Worm (Caenorhabditis elegans) whole organism, midembryonic: Measurements from ENCODE around the gene Y39F10A.6.

Experiments
- T22C8.4 ChIP-seq: fragments of 200-800 bp; sonication (Bioruptor generic); IDR thresholded peaks from 2 replicates; pipeline ENCODE4 v1.3.6; 2022; ENCODE audit warnings: missing genetic modification characterization, missing compliant biosample characterization
- cog-1 ChIP-seq: sonication (generic microtip); optimal IDR thresholded peaks from 2 replicates; lab custom pipeline; 2016; ENCODE audit warnings: missing genetic modification characterization, missing compliant biosample characterization
- flt-1 ChIP-seq: fragments of 200-800 bp; sonication (Bioruptor generic); IDR thresholded peaks from 2 replicates; pipeline ENCODE4 v1.3.6; 2022; ENCODE audit warnings: missing genetic modification characterization, missing compliant biosample characterization
- klf-2 ChIP-seq: fragments of 200-800 bp; sonication (Bioruptor generic); conservative IDR thresholded peaks from 2 replicates; pipeline ENCODE4 v1.3.6; 2022; ENCODE audit warnings: missing genetic modification reagents, missing genetic modification characterization, missing compliant biosample characterization
- med-1 ChIP-seq: sonication (generic microtip); optimal IDR thresholded peaks from 2 replicates; lab custom pipeline; 2017; ENCODE audit warnings: missing genetic modification characterization, mild to moderate bottlenecking, missing compliant biosample characterization, antibody characterized with exemption, missing genetic modification reagents; ENCODE audit not compliant: insufficient read depth
- ref-1 ChIP-seq: fragments of 200-800 bp; sonication (Bioruptor generic); conservative IDR thresholded peaks from 2 replicates; pipeline ENCODE4 v1.3.6; 2022; ENCODE audit warnings: missing genetic modification reagents, missing genetic modification characterization, missing compliant biosample characterization
- tab-1 ChIP-seq: fragments of 200-800 bp; sonication (Bioruptor generic); IDR thresholded peaks from 2 replicates; pipeline ENCODE4 v1.3.6; 2022; ENCODE audit warnings: missing genetic modification characterization, missing compliant biosample characterization
- ztf-23 ChIP-seq: fragments of 200-800 bp; sonication (Bioruptor generic); IDR thresholded peaks from 2 replicates; pipeline ENCODE4 v1.3.6; 2022; ENCODE audit warnings: missing genetic modification reagents, missing genetic modification characterization, missing compliant biosample characterization
- ztf-29 ChIP-seq: fragments of 200-800 bp; sonication (Bioruptor generic); IDR thresholded peaks from 2 replicates; pipeline ENCODE4 v1.3.6; 2022; ENCODE audit warnings: missing genetic modification reagents, missing genetic modification characterization, missing compliant biosample characterization

- no peak for TF ChIP-seq tab-1 (GFP tag; lab: Robert Waterston, UW)
- TF ChIP-seq ztf-29 (GFP tag; lab: Robert Waterston, UW), result no peak
- no peak for TF ChIP-seq klf-2 (GFP tag; lab: Robert Waterston, UW)
- no peak for TF ChIP-seq med-1 (GFP tag; lab: Kevin White, UChicago)
- TF ChIP-seq T22C8.4, result no peak
- no peak for TF ChIP-seq ref-1 (GFP tag; lab: Robert Waterston, UW)
- TF ChIP-seq ztf-23, result no peak
- TF ChIP-seq flt-1 (GFP tag; lab: Robert Waterston, UW), result no peak
- no peak for TF ChIP-seq cog-1 (tag; lab: Kevin White, UChicago)
Measured at ce11 chrII:803009-803408, 19.6 kb upstream of the Y39F10A.6 start, which contains the start of gene F46F5.13.
